Worm (Caenorhabditis elegans): ENCODE measurements around the gene T06C12.12.
"Not testable (repeated sequence)": the region's sequence is repeated elsewhere in the genome, so short reads cannot be mapped to it uniquely, and the experiment has no call there.

Gene T06C12.12

ce11 chrV:15896671-15897070, 4.8 kb downstream of the T06C12.12 start, which contains the start of gene nhr-213:
Gene nhr-213, minus strand, starts transcription at chrV:15896771.
- TF ChIP-seq unc-55 (GFP tag; optimal IDR thresholded peaks at IDR 0.05), result no peak
- no peak for TF ChIP-seq dmd-4 (tag; optimal IDR thresholded peaks at IDR 0.05; ENCODE audit: borderline replicate concordance)
- TF ChIP-seq hlh-8 (tag; optimal IDR thresholded peaks at IDR 0.05), result no peak
- TF ChIP-seq pat-9 (tag; optimal IDR thresholded peaks at IDR 0.05), result no peak
- no peak for TF ChIP-seq unc-3 (GFP tag; conservative IDR thresholded peaks at IDR 0.05)
- no peak for TF ChIP-seq unc-3 (tag; optimal IDR thresholded peaks at IDR 0.05)
- TF ChIP-seq ceh-18 (tag; optimal IDR thresholded peaks at IDR 0.05), result no peak
- no peak for TF ChIP-seq rnt-1 (tag; optimal IDR thresholded peaks at IDR 0.05)
- TF ChIP-seq pax-1 (tag; optimal IDR thresholded peaks at IDR 0.05), result no peak
- no peak for TF ChIP-seq pqm-1 (tag; optimal IDR thresholded peaks at IDR 0.05)
- TF ChIP-seq ceh-48 (tag; optimal IDR thresholded peaks at IDR 0.05), result no peak
- no peak for TF ChIP-seq nfya-1 (tag; optimal IDR thresholded peaks at IDR 0.05)
- TF ChIP-seq T23F11.4 (GFP tag; optimal IDR thresholded peaks at IDR 0.05), result no peak
- no peak for TF ChIP-seq tbx-7 (tag; optimal IDR thresholded peaks at IDR 0.05)
- TF ChIP-seq ceh-14 (tag; optimal IDR thresholded peaks at IDR 0.05), result no peak
- no peak for TF ChIP-seq ceh-19 (GFP tag; optimal IDR thresholded peaks at IDR 0.05)
- no peak for TF ChIP-seq ceh-31 (tag; optimal IDR thresholded peaks at IDR 0.05)
- no peak for TF ChIP-seq hlh-13 (GFP tag; optimal IDR thresholded peaks at IDR 0.05)
- TF ChIP-seq K09A11.1 (tag; optimal IDR thresholded peaks at IDR 0.05; ENCODE audit: insufficient read depth), result no peak
- no peak for TF ChIP-seq eyg-1 (tag; optimal IDR thresholded peaks at IDR 0.05)

- TF ChIP-seq K09A11.1 (tag; optimal IDR thresholded peaks at IDR 0.05; ENCODE audit: insufficient read depth) (no peak), npax-4 (tag; optimal IDR thresholded peaks at IDR 0.05) (no peak), eyg-1 (tag; optimal IDR thresholded peaks at IDR 0.05) (no peak)
Observed at ce11 chrV:15897696-15898095, 5.8 kb downstream of the T06C12.12 start, which contains the start of gene str-60. Gene str-60, plus strand, starts transcription at chrV:15897996.

ce11 chrV:15899696-15900095, 7.8 kb downstream of the T06C12.12 start, which contains the start of gene T06C12.14:
Gene T06C12.14, plus strand, starts transcription at chrV:15899996.
- TF ChIP-seq unc-42 (tag; optimal IDR thresholded peaks at IDR 0.05) (no peak), madf-2 (tag; optimal IDR thresholded peaks at IDR 0.05) (no peak), ceh-9 (tag; optimal IDR thresholded peaks at IDR 0.05) (no peak)

- TF ChIP-seq npax-4 (tag; optimal IDR thresholded peaks at IDR 0.05) (no peak), madf-2 (tag; optimal IDR thresholded peaks at IDR 0.05) (no peak), pros-1 (tag; optimal IDR thresholded peaks at IDR 0.05) (no peak), ztf-16 (tag; optimal IDR thresholded peaks at IDR 0.05) (no peak), che-1 (tag; optimal IDR thresholded peaks at IDR 0.05) (no peak), dmd-4 (tag; optimal IDR thresholded peaks at IDR 0.05; ENCODE audit: borderline replicate concordance) (no peak), F13H6.1 (tag; optimal IDR thresholded peaks at IDR 0.05) (no peak), ceh-6 (GFP tag; optimal IDR thresholded peaks at IDR 0.05) (no peak), dve-1 (tag; optimal IDR thresholded peaks at IDR 0.05) (no peak), ceh-30 (tag; optimal IDR thresholded peaks at IDR 0.05) (no peak), lim-6 (tag; optimal IDR thresholded peaks at IDR 0.05) (no peak), ceh-9 (tag; optimal IDR thresholded peaks at IDR 0.05) (no peak)
Observed at ce11 chrV:15900564-15900963, 8.7 kb downstream of the T06C12.12 start.

- TF ChIP-seq Y22D7AL.16, gmeb-2, ceh-18 (tag; optimal IDR thresholded peaks at IDR 0.05): not testable (repeated sequence)
Observed at ce11 chrV:15905530-15905929, 13.7 kb downstream of the T06C12.12 start, which contains the start of the genes F35E8.1 and F35E8.2. Gene F35E8.1, minus strand, starts transcription at chrV:15905630. Gene F35E8.2, plus strand, starts transcription at chrV:15905661.

All from whole organism, late embryonic.